Worm (Caenorhabditis elegans) whole organism, young adult: ENCODE data around the gene lrch-1.

ENCODE experiments used
- C17E4.6 ChIP-seq: fragments of 200-800 bp; sonication (Bioruptor generic); IDR thresholded peaks from 2 replicates; pipeline ENCODE4 v1.3.6; 2022; ENCODE audit warnings: missing genetic modification reagents, missing genetic modification characterization, missing compliant biosample characterization
- F39B2.1 ChIP-seq: fragments of 200-800 bp; sonication (Bioruptor generic); IDR thresholded peaks from 2 replicates; pipeline ENCODE4 v1.3.6; 2022; ENCODE audit warnings: missing genetic modification reagents, missing genetic modification characterization, missing compliant biosample characterization
- F52B5.7 ChIP-seq: sonication (generic microtip); optimal IDR thresholded peaks from 2 replicates; lab custom pipeline; 2016; ENCODE audit warnings: mild to moderate bottlenecking, missing genetic modification characterization, missing compliant biosample characterization
- Y67H2A.10 ChIP-seq: fragments of 200-800 bp; sonication (Bioruptor generic); conservative IDR thresholded peaks from 2 replicates; pipeline ENCODE4 v1.3.6; 2022; ENCODE audit warnings: missing genetic modification reagents, missing genetic modification characterization, missing compliant biosample characterization
- atf-7 ChIP-seq: sonication (generic microtip); optimal IDR thresholded peaks from 2 replicates; lab custom pipeline; 2017; ENCODE audit warnings: mild to moderate bottlenecking, missing genetic modification characterization, missing compliant biosample characterization
- attf-3 ChIP-seq: fragments of 200-800 bp; sonication (Bioruptor generic); conservative IDR thresholded peaks from 2 replicates; pipeline ENCODE4 v1.3.6; 2022; ENCODE audit warnings: missing genetic modification reagents, missing genetic modification characterization, missing compliant biosample characterization
- ceh-100 ChIP-seq: fragments of 200-800 bp; sonication (Bioruptor generic); IDR thresholded peaks from 2 replicates; pipeline ENCODE4 v1.3.6; 2022; ENCODE audit warnings: missing genetic modification reagents, missing genetic modification characterization, missing compliant biosample characterization
- ceh-58 ChIP-seq: fragments of 200-800 bp; sonication (Bioruptor generic); IDR thresholded peaks from 2 replicates; pipeline ENCODE4 v1.3.6; 2022; ENCODE audit warnings: missing genetic modification characterization, missing compliant biosample characterization
- die-1 ChIP-seq: sonication (generic microtip); optimal IDR thresholded peaks from 2 replicates; lab custom pipeline; 2016; ENCODE audit warnings: missing genotype, mild to moderate bottlenecking, missing genetic modification characterization, missing compliant biosample characterization
- dox-1 ChIP-seq: fragments of 200-800 bp; sonication (Bioruptor generic); IDR thresholded peaks from 2 replicates; pipeline ENCODE4 v1.3.6; 2022; ENCODE audit warnings: missing genetic modification reagents, missing genetic modification characterization, missing compliant biosample characterization
- egrh-3 ChIP-seq: fragments of 200-800 bp; sonication (Bioruptor generic); IDR thresholded peaks from 2 replicates; pipeline ENCODE4 v1.3.6; 2022; ENCODE audit warnings: missing genetic modification reagents, missing genetic modification characterization, missing compliant biosample characterization
- hsf-1 ChIP-seq: fragments of 200-800 bp; sonication (Bioruptor generic); IDR thresholded peaks from 2 replicates; pipeline ENCODE4 v1.3.6; 2022; ENCODE audit warnings: missing genetic modification reagents, missing genetic modification characterization, missing compliant biosample characterization
- mxl-1 ChIP-seq: sonication (generic microtip); optimal IDR thresholded peaks from 2 replicates; lab custom pipeline; 2016; ENCODE audit warnings: missing genetic modification characterization, missing compliant biosample characterization
- nhr-80 ChIP-seq: sonication (generic microtip); optimal IDR thresholded peaks from 2 replicates; lab custom pipeline; 2016; ENCODE audit warnings: missing genetic modification characterization, missing compliant biosample characterization
- pbrm-1 ChIP-seq: fragments of 200-800 bp; sonication (Bioruptor generic); IDR thresholded peaks from 2 replicates; pipeline ENCODE4 v1.3.6; 2022; ENCODE audit warnings: missing genetic modification reagents, missing genetic modification characterization, missing compliant biosample characterization
- rpc-1 ChIP-seq, 2 experiments: fragments of 150-350 bp in 1 of 2; sonication (generic microtip) in 1 of 2; optimal IDR thresholded peaks; 2 replicates each; lab custom pipeline; 2014 to 2018; ENCODE audit warnings: missing biosample characterization in 1 of 2, missing genetic modification characterization in 1 of 2, missing genetic modification reagents in 1 of 2, missing genotype in 1 of 2
- snpc-3.4 ChIP-seq: sonication (generic microtip); optimal IDR thresholded peaks from 2 replicates; lab custom pipeline; 2017; ENCODE audit warnings: missing genetic modification characterization, mild to moderate bottlenecking, missing compliant biosample characterization, antibody characterized with exemption, moderate library complexity, missing genotype, missing genetic modification reagents
- sptf-2 ChIP-seq: fragments of 200-800 bp; sonication (Bioruptor generic); optimal IDR thresholded peaks from 2 replicates; lab custom pipeline; 2018; ENCODE audit warnings: mild to moderate bottlenecking, missing genetic modification characterization, missing compliant biosample characterization
- tlf-1 ChIP-seq: fragments of 200-800 bp; sonication (Bioruptor generic); optimal IDR thresholded peaks from 2 replicates; lab custom pipeline; 2018; ENCODE audit warnings: mild to moderate bottlenecking, missing genetic modification characterization, missing compliant biosample characterization
- unc-62 ChIP-seq: fragments of 150-350 bp; optimal IDR thresholded peaks from 2 replicates; lab custom pipeline; 2014; ENCODE audit warnings: missing biosample characterization, missing genetic modification reagents, missing genetic modification characterization
- zfh-2 ChIP-seq: fragments of 200-800 bp; sonication (Bioruptor generic); conservative IDR thresholded peaks from 2 replicates; pipeline ENCODE4 v1.3.6; 2022; ENCODE audit warnings: missing genetic modification reagents, missing genetic modification characterization, missing compliant biosample characterization
- ztf-6 ChIP-seq: fragments of 200-800 bp; sonication (Bioruptor generic); IDR thresholded peaks from 2 replicates; pipeline ENCODE4 v1.3.6; 2022; ENCODE audit warnings: missing genetic modification reagents, missing genetic modification characterization, missing compliant biosample characterization

lrch-1 gene

ce11 chrX:6169252-6169651 lies 47.2 kb downstream of the lrch-1 start, which contains the start of gene T25B2.2:
T25B2.2 (plus strand) TSS chrX:6169643.
- no peak for TF ChIP-seq tlf-1 (GFP tag; lab: Kevin White, UChicago)
- TF ChIP-seq nhr-80 (tag; lab: Kevin White, UChicago): peak; percentile 80
- no peak for TF ChIP-seq pbrm-1 (GFP tag; lab: Robert Waterston, UW)
- TF ChIP-seq, all 124 proteins: peak for 1

DNA sequence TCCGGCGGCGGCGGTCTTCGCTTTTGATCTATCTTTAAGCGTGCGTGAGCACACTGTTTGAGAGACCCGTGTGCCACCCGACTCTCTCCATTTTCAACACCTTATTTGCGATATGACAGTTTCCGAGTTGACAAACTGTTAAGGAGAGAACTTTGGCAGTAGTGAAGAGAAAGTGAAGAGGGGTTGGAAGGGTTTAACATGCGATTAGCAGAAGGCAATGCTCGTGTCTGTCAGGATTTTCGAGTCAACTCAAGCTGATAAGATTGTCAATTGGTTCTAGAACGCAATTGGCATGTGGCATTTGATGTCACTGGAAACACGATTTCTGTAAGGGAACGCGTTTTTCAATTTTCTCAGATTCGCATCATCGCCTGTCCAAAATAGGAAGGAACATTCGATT lies 49.1 kb downstream of the lrch-1 start:
- TF ChIP-seq sptf-2 (GFP tag; lab: Kevin White, UChicago) (no peak), nhr-80 (tag; lab: Kevin White, UChicago) (peak; percentile 30)

DNA sequence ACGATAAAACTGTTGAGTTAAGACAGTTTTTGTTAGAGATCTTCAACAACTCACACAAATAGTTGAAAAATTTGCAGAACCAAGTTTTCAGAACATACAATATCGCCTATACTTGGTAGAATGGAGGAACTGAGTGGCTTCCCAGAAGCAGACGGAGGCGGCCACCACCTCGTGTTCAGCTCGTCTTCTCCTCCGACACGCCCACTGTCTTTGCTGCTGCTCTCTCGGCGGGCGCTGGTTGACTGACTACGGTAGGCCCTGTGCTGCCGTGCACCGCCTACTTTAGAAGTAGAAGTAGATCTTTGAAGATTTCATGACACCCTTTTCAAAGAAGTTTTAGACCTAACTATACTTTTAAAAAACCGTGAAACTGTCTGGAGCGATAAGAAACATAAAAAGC lies 54.4 kb downstream of the lrch-1 start:
- peak; percentile 72 for TF ChIP-seq zfh-2 (GFP tag; lab: Robert Waterston, UW)
- TF ChIP-seq egrh-3 (GFP tag; lab: Robert Waterston, UW): peak; percentile 27; the same call in 1 of the 2 replicates
- TF ChIP-seq C17E4.6 (GFP tag; lab: Robert Waterston, UW): no peak
- TF ChIP-seq atf-7: no peak

- TF ChIP-seq F52B5.7 (tag; lab: Kevin White, UChicago) (no peak), tlf-1 (GFP tag; lab: Kevin White, UChicago) (no peak), snpc-3.4 (no peak), attf-3 (GFP tag; lab: Robert Waterston, UW) (no peak), rpc-1 (optimal IDR thresholded peaks at IDR 0.05; lab: Kevin White, UChicago) (no peak), rpc-1 (tag; optimal IDR thresholded peaks at IDR 0.05; lab: Kevin White, UChicago) (no peak), die-1 (tag; lab: Kevin White, UChicago) (no peak), F39B2.1 (GFP tag; lab: Robert Waterston, UW) (no peak), dox-1 (no peak), unc-62 (GFP tag; lab: Kevin White, UChicago) (no peak), ceh-58 (GFP tag; lab: Robert Waterston, UW) (no peak), mxl-1 (tag; lab: Kevin White, UChicago) (no peak), ceh-100 (GFP tag; lab: Robert Waterston, UW) (no peak), hsf-1 (GFP tag; lab: Robert Waterston, UW) (no peak), Y67H2A.10 (GFP tag; lab: Robert Waterston, UW) (no peak)
- TF ChIP-seq, all 124 proteins: peak for 0
Observed at ce11 chrX:6160427-6160826, 56.0 kb downstream of the lrch-1 start, which contains the start of gene odd-2. odd-2 (minus strand) TSS chrX:6160527.

DNA sequence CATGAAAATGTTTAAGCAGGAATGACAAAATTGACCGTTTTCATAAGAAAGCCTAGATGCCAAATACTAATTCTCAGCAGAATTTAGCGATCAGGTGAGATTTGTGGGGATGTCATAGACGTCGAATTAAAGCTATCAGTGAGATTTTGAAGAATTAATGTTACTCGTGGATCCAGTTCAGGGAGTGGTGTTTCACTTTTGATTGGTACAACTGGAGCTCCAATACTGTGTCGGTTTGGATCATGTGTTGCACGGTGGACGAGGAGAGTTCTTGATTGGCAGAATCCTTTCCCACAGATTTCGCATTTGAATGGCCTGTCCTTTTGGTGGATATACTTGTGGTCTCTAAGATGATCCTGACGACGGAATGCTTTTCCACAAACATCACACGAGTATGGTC lies 56.9 kb downstream of the lrch-1 start:
- TF ChIP-seq ztf-6 (GFP tag; lab: Robert Waterston, UW): no peak
- TF ChIP-seq atf-7: no peak
